Fruit fly (Drosophila melanogaster) whole organism, embryonic: Measurements from ENCODE around the gene hiro.

Source experiments
- Abd-B ChIP-seq: fragments of 200-800 bp; sonication (Bioruptor generic); optimal IDR thresholded peaks from 2 replicates; lab custom pipeline; 2018; ENCODE audit warnings: missing biosample characterization, mild to moderate bottlenecking, missing genetic modification characterization, moderate library complexity
- CG11723 ChIP-seq: fragments of 200-800 bp; sonication (Bioruptor generic); optimal IDR thresholded peaks from 2 replicates; lab custom pipeline; 2017; ENCODE audit warnings: missing biosample characterization, mild to moderate bottlenecking, missing genetic modification characterization
- CG12071 ChIP-seq: fragments of 200-800 bp; sonication (Bioruptor generic); optimal IDR thresholded peaks from 3 replicates; lab custom pipeline; 2018; ENCODE audit warnings: missing biosample characterization, mild to moderate bottlenecking, missing genetic modification characterization
- CG13123 ChIP-seq: fragments of 200-800 bp; sonication (Bioruptor generic); optimal IDR thresholded peaks from 2 replicates; lab custom pipeline; 2016; ENCODE audit warnings: missing biosample characterization, missing genetic modification characterization
- CG13296 ChIP-seq: fragments of 200-800 bp; sonication (Bioruptor generic); optimal IDR thresholded peaks from 3 replicates; lab custom pipeline; 2018; ENCODE audit warnings: missing biosample characterization, mild to moderate bottlenecking, missing genetic modification characterization
- CG14667 ChIP-seq: fragments of 200-800 bp; sonication (Bioruptor generic); IDR thresholded peaks from 2 replicates; pipeline ENCODE4 v1.3.6; 2022; ENCODE audit warnings: missing biosample characterization, missing genetic modification characterization
- CG17359 ChIP-seq: fragments of 200-800 bp; sonication (Bioruptor generic); optimal IDR thresholded peaks from 3 replicates; lab custom pipeline; 2018; ENCODE audit warnings: missing biosample characterization, mild to moderate bottlenecking, missing genetic modification characterization, moderate library complexity
- CG17802 ChIP-seq: fragments of 200-800 bp; sonication (Bioruptor generic); optimal IDR thresholded peaks from 2 replicates; lab custom pipeline; 2018; ENCODE audit warnings: missing biosample characterization, mild to moderate bottlenecking, missing genetic modification characterization, moderate library complexity
- CG18262 ChIP-seq: fragments of 200-800 bp; optimal IDR thresholded peaks from 3 replicates; lab custom pipeline; 2019; ENCODE audit warnings: missing biosample characterization, mild to moderate bottlenecking, missing genetic modification characterization, moderate library complexity
- CG1832 ChIP-seq: fragments of 200-800 bp; sonication (Bioruptor generic); optimal IDR thresholded peaks from 2 replicates; lab custom pipeline; 2017; ENCODE audit warnings: missing biosample characterization, mild to moderate bottlenecking, missing genetic modification characterization, inconsistent platforms
- CG2120 ChIP-seq: fragments of 200-800 bp; sonication (Bioruptor generic); optimal IDR thresholded peaks from 3 replicates; lab custom pipeline; 2016; ENCODE audit warnings: missing biosample characterization, missing genetic modification characterization
- CG30403 ChIP-seq: fragments of 200-800 bp; sonication (Bioruptor generic); optimal IDR thresholded peaks from 3 replicates; lab custom pipeline; 2016; ENCODE audit warnings: missing biosample characterization, missing genetic modification characterization
- CG6854 ChIP-seq: fragments of 200-800 bp; sonication (Bioruptor generic); optimal IDR thresholded peaks from 3 replicates; lab custom pipeline; 2017; ENCODE audit warnings: missing biosample characterization, mild to moderate bottlenecking, missing genetic modification characterization
- CG7357 ChIP-seq: fragments of 200-800 bp; sonication (Bioruptor generic); IDR thresholded peaks from 3 replicates; pipeline ENCODE4 v1.3.6; 2022; ENCODE audit warnings: missing biosample characterization, missing genetic modification characterization
- CG7839 ChIP-seq: fragments of 200-800 bp; sonication (Bioruptor generic); optimal IDR thresholded peaks from 3 replicates; lab custom pipeline; 2018; ENCODE audit warnings: missing biosample characterization, mild to moderate bottlenecking, missing genetic modification characterization, moderate library complexity
- CG8281 ChIP-seq: fragments of 200-800 bp; sonication (Bioruptor generic); optimal IDR thresholded peaks from 2 replicates; lab custom pipeline; 2018; ENCODE audit warnings: missing biosample characterization, mild to moderate bottlenecking, missing genetic modification characterization, moderate library complexity
- CG8359 ChIP-seq: fragments of 200-800 bp; sonication (Bioruptor generic); optimal IDR thresholded peaks from 2 replicates; lab custom pipeline; 2017; ENCODE audit warnings: missing biosample characterization, mild to moderate bottlenecking, missing genetic modification characterization, borderline replicate concordance
- CG9215 ChIP-seq: fragments of 200-800 bp; sonication (Bioruptor generic); IDR thresholded peaks from 2 replicates; pipeline ENCODE4 v1.3.6; 2022; ENCODE audit warnings: missing biosample characterization, missing genetic modification characterization
- D19B ChIP-seq: fragments of 200-800 bp; sonication (Bioruptor generic); optimal IDR thresholded peaks from 2 replicates; lab custom pipeline; 2017; ENCODE audit warnings: missing biosample characterization, mild to moderate bottlenecking, missing genetic modification characterization
- Dad ChIP-seq: fragments of 200-800 bp; sonication (Bioruptor generic); optimal IDR thresholded peaks from 3 replicates; lab custom pipeline; 2016; ENCODE audit warnings: missing biosample characterization, missing genetic modification characterization
- Dbx ChIP-seq: fragments of 200-800 bp; sonication (Bioruptor generic); IDR thresholded peaks from 3 replicates; pipeline ENCODE4 v1.3.6; 2022; ENCODE audit warnings: missing biosample characterization, missing genetic modification characterization
- HLHmδ ChIP-seq: fragments of 200-800 bp; sonication (Bioruptor generic); optimal IDR thresholded peaks from 2 replicates; lab custom pipeline; 2018; ENCODE audit warnings: missing biosample characterization, mild to moderate bottlenecking, missing genetic modification characterization, moderate library complexity
- Hey ChIP-seq: fragments of 200-800 bp; sonication (Bioruptor generic); optimal IDR thresholded peaks from 3 replicates; lab custom pipeline; 2018; ENCODE audit warnings: missing biosample characterization, mild to moderate bottlenecking, missing genetic modification characterization
- Hr3 ChIP-seq: fragments of 200-800 bp; sonication (Bioruptor generic); optimal IDR thresholded peaks from 3 replicates; lab custom pipeline; 2016; ENCODE audit warnings: missing biosample characterization, missing genetic modification characterization
- Jarid2 ChIP-seq: fragments of 200-800 bp; sonication (Bioruptor generic); optimal IDR thresholded peaks from 3 replicates; lab custom pipeline; 2017; ENCODE audit warnings: mild to moderate bottlenecking, missing biosample characterization, missing genetic modification reagents, missing genetic modification characterization
- MBD-R2 ChIP-seq: fragments of 200-800 bp; sonication (Bioruptor generic); IDR thresholded peaks from 2 replicates; pipeline ENCODE4 v1.3.6; 2022; ENCODE audit warnings: missing biosample characterization, missing genetic modification characterization
- Meics ChIP-seq: fragments of 200-800 bp; sonication (Bioruptor generic); optimal IDR thresholded peaks from 2 replicates; lab custom pipeline; 2017; ENCODE audit warnings: missing biosample characterization, mild to moderate bottlenecking, missing genetic modification characterization
- NFAT ChIP-seq: fragments of 200-800 bp; sonication (Bioruptor generic); IDR thresholded peaks from 2 replicates; pipeline ENCODE4 v1.3.6; 2022; ENCODE audit warnings: missing biosample characterization, missing genetic modification characterization
- Neu2 ChIP-seq: fragments of 200-800 bp; sonication (Bioruptor generic); optimal IDR thresholded peaks from 3 replicates; lab custom pipeline; 2016; ENCODE audit warnings: missing biosample characterization, missing genetic modification characterization, borderline replicate concordance
- Nf-YA ChIP-seq: fragments of 200-800 bp; sonication (Bioruptor generic); IDR thresholded peaks from 2 replicates; pipeline ENCODE4 v1.3.6; 2022; ENCODE audit warnings: missing biosample characterization, missing genetic modification characterization
- NfI ChIP-seq: fragments of 200-800 bp; sonication (Bioruptor generic); optimal IDR thresholded peaks from 3 replicates; lab custom pipeline; 2018; ENCODE audit warnings: missing biosample characterization, mild to moderate bottlenecking, missing genetic modification characterization, moderate library complexity
- Xbp1 ChIP-seq: fragments of 200-800 bp; sonication (Bioruptor generic); optimal IDR thresholded peaks from 3 replicates; lab custom pipeline; 2016; ENCODE audit warnings: missing biosample characterization, mild to moderate bottlenecking, missing genetic modification characterization
- ap ChIP-seq: fragments of 200-800 bp; sonication (Bioruptor generic); IDR thresholded peaks from 2 replicates; pipeline ENCODE4 v1.3.6; 2022; ENCODE audit warnings: missing biosample characterization, missing genetic modification characterization
- az2 ChIP-seq: fragments of 200-800 bp; sonication (Bioruptor generic); optimal IDR thresholded peaks from 3 replicates; lab custom pipeline; 2016; ENCODE audit warnings: missing biosample characterization, missing genetic modification characterization
- bowl ChIP-seq: fragments of 200-800 bp; sonication (Bioruptor generic); IDR thresholded peaks from 2 replicates; pipeline ENCODE4 v1.3.6; 2022; ENCODE audit warnings: missing biosample characterization, missing genetic modification characterization
- bsh ChIP-seq, 2 experiments: fragments of 200-800 bp; sonication (Bioruptor generic); optimal IDR thresholded peaks; 2 replicates each; lab custom pipeline; 2017 to 2018; ENCODE audit warnings: mild to moderate bottlenecking in 2 of 2, missing biosample characterization in 2 of 2, missing genetic modification characterization in 2 of 2, moderate library complexity in 1 of 2
- btn ChIP-seq: fragments of 200-800 bp; sonication (Bioruptor generic); optimal IDR thresholded peaks from 2 replicates; lab custom pipeline; 2016; ENCODE audit warnings: missing biosample characterization, missing genetic modification characterization
- dati ChIP-seq: fragments of 200-800 bp; sonication (Bioruptor generic); IDR thresholded peaks from 2 replicates; pipeline ENCODE4 v1.3.6; 2022; ENCODE audit warnings: missing biosample characterization, missing genetic modification characterization
- dimm ChIP-seq: fragments of 200-800 bp; sonication (Bioruptor generic); IDR thresholded peaks from 2 replicates; pipeline ENCODE4 v1.3.6; 2022; ENCODE audit warnings: missing biosample characterization, missing genetic modification characterization
- en ChIP-seq: fragments of 200-800 bp; sonication (Bioruptor generic); optimal IDR thresholded peaks from 2 replicates; lab custom pipeline; 2016; ENCODE audit warnings: missing biosample characterization, missing genetic modification characterization
- esg ChIP-seq: fragments of 200-800 bp; sonication (Bioruptor generic); conservative IDR thresholded peaks from 2 replicates; pipeline ENCODE4 v1.3.6; 2022; ENCODE audit warnings: missing biosample characterization, missing genetic modification characterization
- gfzf ChIP-seq: fragments of 200-800 bp; sonication (Bioruptor generic); optimal IDR thresholded peaks from 2 replicates; lab custom pipeline; 2016; ENCODE audit warnings: missing biosample characterization, mild to moderate bottlenecking, missing genetic modification characterization, moderate library complexity
- gro ChIP-seq: fragments of 200-800 bp; sonication (Bioruptor generic); optimal IDR thresholded peaks from 2 replicates; lab custom pipeline; 2016; ENCODE audit warnings: missing biosample characterization, missing genetic modification characterization
- lov ChIP-seq, 2 experiments: fragments of 200-800 bp in 1 of 2; fragments of >200 bp in 1 of 2; sonication (Bioruptor generic) in 1 of 2; IDR thresholded peaks in 1 of 2; optimal IDR thresholded peaks in 1 of 2; 2 replicates in 1 of 2; 3 replicates in 1 of 2; pipeline versions ENCODE4 v1.3.6 to Lab custom; 2017 to 2022; ENCODE audit warnings: missing biosample characterization in 1 of 2, missing genetic modification characterization in 1 of 2
- pfk ChIP-seq: fragments of 200-800 bp; sonication (Bioruptor generic); optimal IDR thresholded peaks from 2 replicates; lab custom pipeline; 2018; ENCODE audit warnings: missing biosample characterization, mild to moderate bottlenecking, missing genetic modification characterization, moderate library complexity
- row ChIP-seq: fragments of 200-800 bp; sonication (Bioruptor generic); IDR thresholded peaks from 3 replicates; pipeline ENCODE4 v1.3.6; 2022; ENCODE audit warnings: missing biosample characterization, missing genetic modification characterization
- tio ChIP-seq: fragments of 200-800 bp; sonication (Bioruptor generic); optimal IDR thresholded peaks from 2 replicates; lab custom pipeline; 2017; ENCODE audit warnings: missing biosample characterization, missing genetic modification characterization, inconsistent platforms
- wdn ChIP-seq: fragments of 200-800 bp; sonication (Bioruptor generic); IDR thresholded peaks from 2 replicates; pipeline ENCODE4 v1.3.6; 2022; ENCODE audit warnings: missing biosample characterization, missing genetic modification characterization
- zen2 ChIP-seq: fragments of 200-800 bp; sonication (Bioruptor generic); IDR thresholded peaks from 3 replicates; pipeline ENCODE4 v1.3.6; 2022; ENCODE audit warnings: missing biosample characterization, missing genetic modification characterization; ENCODE audit not compliant: partially characterized antibody

Gene hiro

DNA sequence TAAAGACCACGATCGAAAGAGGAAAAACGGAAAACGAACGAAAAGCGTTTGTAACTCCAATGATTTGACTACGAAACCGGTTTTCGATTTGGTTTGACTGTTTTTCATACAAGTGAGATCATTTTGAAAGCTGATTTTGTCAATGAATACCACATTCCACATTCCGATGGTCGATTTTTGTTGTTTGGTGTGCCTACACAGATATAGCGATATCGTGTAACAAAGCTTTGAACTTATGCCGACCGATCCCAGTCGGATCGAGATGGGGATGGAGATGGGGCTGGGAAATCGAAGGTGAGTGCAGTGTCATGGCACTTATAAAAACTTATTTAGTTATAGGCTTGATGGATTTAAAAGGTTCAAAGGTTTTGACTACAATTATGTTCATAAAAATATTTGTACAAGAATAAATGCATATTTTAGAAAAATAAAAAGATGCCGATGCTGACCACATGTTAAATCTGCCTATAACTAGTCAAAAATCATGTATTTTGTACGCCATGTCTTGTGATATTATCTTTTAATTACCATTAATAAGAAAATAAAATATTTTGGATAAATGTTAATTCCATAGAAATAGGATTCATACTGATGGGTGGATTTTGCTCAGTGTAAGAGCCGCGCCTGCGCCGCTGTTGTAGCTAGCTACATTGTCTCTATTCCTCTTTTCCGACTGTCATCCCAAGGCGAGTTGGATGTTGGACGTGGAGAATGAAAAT, 45.5 kb downstream of the hiro start (continued):
- TF ChIP-seq CG13123 (GFP tag; lab: Kevin White, UChicago) (no peak), CG2120 (GFP tag; lab: Kevin White, UChicago) (peak; percentile 35), CG11723 (GFP tag; lab: Kevin White, UChicago) (peak; percentile 8), CG6854 (no peak), az2 (GFP tag; lab: Kevin White, UChicago) (peak; percentile 60), Xbp1 (GFP tag; lab: Kevin White, UChicago) (peak; percentile 45), Nf-YA (no peak), Jarid2 (GFP tag; lab: Kevin White, UChicago) (peak; percentile 1), zen2 (GFP tag; lab: Robert Waterston, UW) (no peak), dati (GFP tag; lab: Robert Waterston, UW) (no peak), HLHmδ (GFP tag; lab: Kevin White, UChicago) (no peak), CG1832 (GFP tag; lab: Kevin White, UChicago) (no peak), CG13296 (GFP tag; lab: Kevin White, UChicago) (no peak), lov (optimal IDR thresholded peaks at IDR 0.05; lab: Kevin White, UChicago) (no peak), lov (GFP tag; IDR thresholded peaks at IDR 0.05; lab: Robert Waterston, UW) (0 out of 3 replicates have a peak, but pooled peaks have one; percentile 20), Hr3 (peak; percentile 61), row (peak; percentile 65), Abd-B (GFP tag; lab: Kevin White, UChicago) (no peak), CG14667 (no peak), pfk (no peak), NFAT (GFP tag; lab: Robert Waterston, UW) (no peak), Hey (tag; lab: Kevin White, UChicago) (no peak), CG17802 (no peak), gfzf (GFP tag; lab: Kevin White, UChicago) (no peak), btn (GFP tag; lab: Kevin White, UChicago) (no peak), Neu2 (GFP tag; lab: Kevin White, UChicago) (no peak), wdn (no peak), tio (GFP tag; lab: Kevin White, UChicago) (peak; percentile 60), CG7357 (peak; percentile 37; the same call in 1 of the 3 replicates), CG17359 (tag; lab: Kevin White, UChicago) (peak; percentile 45), CG30403 (GFP tag; lab: Kevin White, UChicago) (peak; percentile 69), dimm (GFP tag; lab: Robert Waterston, UW) (no peak), CG18262 (peak; percentile 80), Meics (GFP tag; lab: Kevin White, UChicago) (peak; percentile 62), Dbx (GFP tag; lab: Robert Waterston, UW) (no peak), CG8281 (tag; lab: Kevin White, UChicago) (peak; percentile 2), bowl (no peak), CG8359 (GFP tag; lab: Kevin White, UChicago) (peak; percentile 12), esg (GFP tag; lab: Robert Waterston, UW) (peak; percentile 42), D19B (GFP tag; lab: Kevin White, UChicago) (peak; percentile 29), Dad (GFP tag; lab: Kevin White, UChicago) (no peak), en (GFP tag; lab: Kevin White, UChicago) (no peak), CG7839 (tag; lab: Kevin White, UChicago) (peak; percentile 70), ap (0 out of 2 replicates have a peak, but pooled peaks have one; percentile 9), MBD-R2 (GFP tag; lab: Robert Waterston, UW) (no peak), bsh (GFP tag; optimal IDR thresholded peaks at IDR 0.05; lab: Kevin White, UChicago) (peak in 1 of 2 experiments; percentile 68), gro (GFP tag; lab: Kevin White, UChicago) (no peak), NfI (GFP tag; lab: Kevin White, UChicago) (peak; percentile 21), CG12071 (GFP tag; lab: Kevin White, UChicago) (no peak), CG9215 (0 out of 2 replicates have a peak, but pooled peaks have one; percentile 20)
